Worm (Caenorhabditis elegans) whole organism, L4 larva: ENCODE measurements around the gene rpl-15.

Source experiments
- F26F4.8 ChIP-seq: fragments of 200-800 bp; sonication (Bioruptor generic); conservative IDR thresholded peaks from 2 replicates; pipeline ENCODE4 v1.3.6; 2022; ENCODE audit warnings: missing genetic modification characterization, missing compliant biosample characterization
- F44E2.7 ChIP-seq: fragments of 200-800 bp; sonication (Bioruptor generic); IDR thresholded peaks from 2 replicates; pipeline ENCODE4 v2.1.2; 2022; ENCODE audit warnings: missing genetic modification characterization, missing compliant biosample characterization
- T20F7.1 ChIP-seq: fragments of 200-800 bp; sonication (Bioruptor generic); optimal IDR thresholded peaks from 2 replicates; lab custom pipeline; 2018; ENCODE audit warnings: mild to moderate bottlenecking, missing genetic modification characterization, missing compliant biosample characterization
- T26A8.4 ChIP-seq: fragments of 200-800 bp; sonication (Bioruptor generic); IDR thresholded peaks from 2 replicates; pipeline ENCODE4 v1.3.6; 2022; ENCODE audit warnings: missing genetic modification characterization, missing compliant biosample characterization
- Y5F2A.4 ChIP-seq: fragments of 200-800 bp; sonication (Bioruptor generic); optimal IDR thresholded peaks from 2 replicates; lab custom pipeline; 2018; ENCODE audit warnings: mild to moderate bottlenecking, missing genetic modification characterization, missing compliant biosample characterization
- aha-1 ChIP-seq: fragments of 150-350 bp; peaks from one replicate; lab custom pipeline; 2014; ENCODE audit warnings: missing biosample characterization, missing genetic modification characterization
- ama-1 ChIP-seq: fragments of 150-350 bp; optimal IDR thresholded peaks from 2 replicates; lab custom pipeline; 2014; ENCODE audit warnings: inconsistent platforms, mixed read lengths
- ceh-20 ChIP-seq: fragments of 200-800 bp; sonication (Bioruptor generic); IDR thresholded peaks from 2 replicates; pipeline ENCODE4 v1.3.6; 2022; ENCODE audit warnings: missing genetic modification reagents, missing genetic modification characterization, missing compliant biosample characterization
- ceh-32 ChIP-seq: sonication (generic microtip); optimal IDR thresholded peaks from 2 replicates; lab custom pipeline; 2016; ENCODE audit warnings: mild to moderate bottlenecking, missing genetic modification characterization, missing compliant biosample characterization; ENCODE audit not compliant: poor library complexity
- ceh-44 ChIP-seq: fragments of 200-800 bp; sonication (Bioruptor generic); IDR thresholded peaks from 2 replicates; pipeline ENCODE4 v1.3.6; 2022; ENCODE audit warnings: missing genetic modification reagents, missing genetic modification characterization, missing compliant biosample characterization
- ceh-62 ChIP-seq: sonication (generic microtip); optimal IDR thresholded peaks from 2 replicates; lab custom pipeline; 2017; ENCODE audit warnings: missing biosample characterization, missing genetic modification characterization
- ceh-82 ChIP-seq: sonication (generic microtip); optimal IDR thresholded peaks from 2 replicates; lab custom pipeline; 2017; ENCODE audit warnings: missing biosample characterization, missing genetic modification characterization
- ces-1 ChIP-seq: fragments of 150-350 bp; sonication (generic microtip); optimal IDR thresholded peaks from 4 replicates; lab custom pipeline; 2014; ENCODE audit warnings: missing biosample characterization, missing genetic modification reagents, missing genetic modification characterization
- cey-2 ChIP-seq: sonication (generic microtip); optimal IDR thresholded peaks from 3 replicates; lab custom pipeline; 2017; ENCODE audit warnings: missing genetic modification characterization, mild to moderate bottlenecking, missing compliant biosample characterization, antibody characterized with exemption, borderline replicate concordance; ENCODE audit not compliant: insufficient read depth
- ctbp-1 ChIP-seq: fragments of 200-800 bp; sonication (Bioruptor generic); IDR thresholded peaks from 2 replicates; pipeline ENCODE4 v1.3.6; 2022; ENCODE audit warnings: missing genetic modification reagents, missing genetic modification characterization, missing compliant biosample characterization
- daf-12 ChIP-seq: fragments of 150-350 bp; optimal IDR thresholded peaks from 2 replicates; lab custom pipeline; 2014; ENCODE audit warnings: missing biosample characterization, missing genetic modification reagents, missing genetic modification characterization
- dmd-6 ChIP-seq: fragments of 200-800 bp; sonication (Bioruptor generic); IDR thresholded peaks from 2 replicates; pipeline ENCODE4 v1.3.6; 2022; ENCODE audit warnings: missing genetic modification reagents, missing genetic modification characterization, missing compliant biosample characterization
- dmd-9 ChIP-seq: fragments of 200-800 bp; sonication (Bioruptor generic); IDR thresholded peaks from 2 replicates; pipeline ENCODE4 v1.3.6; 2022; ENCODE audit warnings: missing genetic modification reagents, missing genetic modification characterization, missing compliant biosample characterization
- hlh-11 ChIP-seq: fragments of 200-800 bp; sonication (Bioruptor generic); optimal IDR thresholded peaks from 2 replicates; lab custom pipeline; 2018; ENCODE audit warnings: mild to moderate bottlenecking, missing genetic modification characterization, missing compliant biosample characterization
- hmg-1.1 ChIP-seq: fragments of 200-800 bp; sonication (Bioruptor generic); IDR thresholded peaks from 2 replicates; pipeline ENCODE4 v1.3.6; 2022; ENCODE audit warnings: missing genetic modification reagents, missing genetic modification characterization, missing compliant biosample characterization
- lin-1 ChIP-seq: fragments of 200-800 bp; sonication (Bioruptor generic); IDR thresholded peaks from 2 replicates; pipeline ENCODE4 v1.3.6; 2022; ENCODE audit warnings: missing genetic modification reagents, missing genetic modification characterization, missing compliant biosample characterization
- lin-39 ChIP-seq: fragments of 150-350 bp; optimal IDR thresholded peaks from 2 replicates; lab custom pipeline; 2014; ENCODE audit warnings: missing biosample characterization, missing genetic modification reagents, missing genetic modification characterization
- lir-3 ChIP-seq: sonication (generic microtip); optimal IDR thresholded peaks from 2 replicates; lab custom pipeline; 2016; ENCODE audit warnings: mild to moderate bottlenecking, missing genetic modification characterization, missing compliant biosample characterization
- mdt-29 ChIP-seq: fragments of 200-800 bp; sonication (Bioruptor generic); IDR thresholded peaks from 2 replicates; pipeline ENCODE4 v1.3.6; 2022; ENCODE audit warnings: missing genetic modification reagents, missing genetic modification characterization, missing compliant biosample characterization
- mes-2 ChIP-seq: sonication (generic microtip); optimal IDR thresholded peaks from 2 replicates; lab custom pipeline; 2016; ENCODE audit warnings: missing genotype, mild to moderate bottlenecking, missing genetic modification characterization, missing compliant biosample characterization; ENCODE audit not compliant: poor library complexity, severe bottlenecking
- mxl-2 ChIP-seq: fragments of 200-800 bp; sonication (Bioruptor generic); conservative IDR thresholded peaks from 2 replicates; pipeline ENCODE4 v1.3.6; 2022; ENCODE audit warnings: missing genetic modification reagents, missing genetic modification characterization, missing compliant biosample characterization
- mxl-3 ChIP-seq: fragments of 200-800 bp; sonication (Bioruptor generic); optimal IDR thresholded peaks from 2 replicates; lab custom pipeline; 2018; ENCODE audit warnings: mild to moderate bottlenecking, missing genetic modification characterization, missing compliant biosample characterization
- nhr-10 ChIP-seq: fragments of 150-350 bp; optimal IDR thresholded peaks from 2 replicates; lab custom pipeline; 2014; ENCODE audit warnings: missing biosample characterization, missing genetic modification characterization
- nhr-11 ChIP-seq: fragments of 150-350 bp; optimal IDR thresholded peaks from 2 replicates; lab custom pipeline; 2014; ENCODE audit warnings: missing biosample characterization, missing genetic modification characterization
- nhr-237 ChIP-seq: sonication (generic microtip); optimal IDR thresholded peaks from 2 replicates; lab custom pipeline; 2017; ENCODE audit warnings: missing biosample characterization, missing genetic modification characterization
- nhr-25 ChIP-seq: sonication (generic microtip); optimal IDR thresholded peaks from 2 replicates; lab custom pipeline; 2017; ENCODE audit warnings: missing genetic modification characterization, mild to moderate bottlenecking, missing compliant biosample characterization, antibody characterized with exemption, moderate library complexity, borderline replicate concordance; ENCODE audit not compliant: insufficient read depth
- nhr-76 ChIP-seq: fragments of 150-350 bp; optimal IDR thresholded peaks from 2 replicates; lab custom pipeline; 2014; ENCODE audit warnings: missing biosample characterization, missing genetic modification characterization
- pha-4 ChIP-seq, 2 experiments: fragments of 150-350 bp in 1 of 2; fragments of 200-800 bp in 1 of 2; sonication (Bioruptor generic) in 1 of 2; IDR thresholded peaks in 1 of 2; optimal IDR thresholded peaks in 1 of 2; 2 replicates each; pipeline versions ENCODE4 v1.3.6 to Lab custom; 2014 to 2022; ENCODE audit warnings: missing genetic modification characterization in 2 of 2, missing genetic modification reagents in 2 of 2, missing biosample characterization in 1 of 2, missing compliant biosample characterization in 1 of 2
- rbr-2 ChIP-seq: sonication (generic microtip); optimal IDR thresholded peaks from 2 replicates; lab custom pipeline; 2016; ENCODE audit warnings: missing genotype, missing genetic modification characterization, missing compliant biosample characterization
- sdz-12 ChIP-seq: fragments of 200-800 bp; sonication (Bioruptor generic); optimal IDR thresholded peaks from 2 replicates; lab custom pipeline; 2018; ENCODE audit warnings: mild to moderate bottlenecking, missing genetic modification characterization, missing compliant biosample characterization
- snpc-1.2 ChIP-seq: fragments of 200-800 bp; sonication (Bioruptor generic); IDR thresholded peaks from 2 replicates; pipeline ENCODE4 v1.3.6; 2022; ENCODE audit warnings: missing genetic modification reagents, missing genetic modification characterization, missing compliant biosample characterization
- tag-97 ChIP-seq: fragments of 200-800 bp; sonication (Bioruptor generic); IDR thresholded peaks from 2 replicates; pipeline ENCODE4 v1.3.6; 2022; ENCODE audit warnings: missing genetic modification characterization, missing compliant biosample characterization
- unc-130 ChIP-seq: sonication (generic microtip); optimal IDR thresholded peaks from 2 replicates; lab custom pipeline; 2016; ENCODE audit warnings: missing genetic modification reagents, missing genetic modification characterization, missing compliant biosample characterization
- unc-62 ChIP-seq, 3 experiments: fragments of 150-350 bp in 1 of 3; sonication (generic microtip); optimal IDR thresholded peaks in 2 of 3; peaks in 1 of 3; 1 replicate in 1 of 3; 2 replicates in 2 of 3; lab custom pipeline; 2014 to 2017; ENCODE audit warnings: missing biosample characterization in 3 of 3, missing genetic modification characterization in 3 of 3, missing genetic modification reagents in 3 of 3, missing genotype in 1 of 3
- vab-7 ChIP-seq: fragments of 200-800 bp; sonication (Bioruptor generic); IDR thresholded peaks from 2 replicates; pipeline ENCODE4 v1.3.6; 2022; ENCODE audit warnings: missing genetic modification reagents, missing genetic modification characterization, missing compliant biosample characterization
- zfp-3 ChIP-seq: fragments of 200-800 bp; sonication (Bioruptor generic); conservative IDR thresholded peaks from 2 replicates; pipeline ENCODE4 v1.3.6; 2022; ENCODE audit warnings: missing genetic modification reagents, missing genetic modification characterization, missing compliant biosample characterization
- zip-11 ChIP-seq: fragments of 200-800 bp; sonication (Bioruptor generic); IDR thresholded peaks from 2 replicates; pipeline ENCODE4 v1.3.6; 2022; ENCODE audit warnings: missing genetic modification characterization, missing compliant biosample characterization
- ztf-11 ChIP-seq: fragments of 150-350 bp; optimal IDR thresholded peaks from 2 replicates; lab custom pipeline; 2014; ENCODE audit warnings: missing biosample characterization, missing genetic modification characterization

rpl-15 gene

ce11 chrIV:620324-620723 is 34.1 kb downstream of the rpl-15 start (continued):
- peak in 1 of 2 experiments; percentile 55 for TF ChIP-seq unc-62 (GFP tag; optimal IDR thresholded peaks at IDR 0.05 in 1 of 2; lab: Kevin White, UChicago)
- no peak for TF ChIP-seq unc-62 (tag; optimal IDR thresholded peaks at IDR 0.05; lab: Kevin White, UChicago)
- TF ChIP-seq dmd-9 (GFP tag; lab: Robert Waterston, UW) = peak; percentile 71
- peak; percentile 87 for TF ChIP-seq ctbp-1 (GFP tag; lab: Robert Waterston, UW)
- no peak for TF ChIP-seq daf-12 (tag; lab: Kevin White, UChicago)
- TF ChIP-seq T20F7.1 = no peak
- TF ChIP-seq snpc-1.2 (GFP tag; lab: Robert Waterston, UW) = peak; percentile 74
- TF ChIP-seq ceh-44 (GFP tag; lab: Robert Waterston, UW) = 0 out of 2 replicates have a peak, but pooled peaks have one; percentile 35
- peak; percentile 74 for TF ChIP-seq F26F4.8 (GFP tag; lab: Robert Waterston, UW)
- TF ChIP-seq sdz-12 = no peak
- TF ChIP-seq F44E2.7 (GFP tag; lab: Robert Waterston, UW) = peak; percentile 85; the same call in 1 of the 2 replicates
- TF ChIP-seq zip-11 (GFP tag; lab: Robert Waterston, UW) = no peak
- TF ChIP-seq mxl-2 = no peak
- 0 out of 2 replicates have a peak, but pooled peaks have one; percentile 37 for TF ChIP-seq zfp-3
- TF ChIP-seq ceh-62 (tag; lab: Kevin White, UChicago) = no peak
- TF ChIP-seq dmd-6 = peak; percentile 61
- TF ChIP-seq T26A8.4 (GFP tag; lab: Robert Waterston, UW) = peak; percentile 71; the same call in 1 of the 2 replicates
- no peak for TF ChIP-seq nhr-25
- TF ChIP-seq mes-2 = no peak
- peak; percentile 81 for TF ChIP-seq pha-4 (GFP tag; IDR thresholded peaks at IDR 0.05; lab: Robert Waterston, UW)
- TF ChIP-seq pha-4 (tag; optimal IDR thresholded peaks at IDR 0.05; lab: Kevin White, UChicago) = no peak
- TF ChIP-seq unc-130 (GFP tag; lab: Kevin White, UChicago) = peak; percentile 16
- TF ChIP-seq Y5F2A.4 (GFP tag; lab: Kevin White, UChicago) = no peak
- TF ChIP-seq vab-7 (GFP tag; lab: Robert Waterston, UW) = peak; percentile 65; the same call in 1 of the 2 replicates
- TF ChIP-seq tag-97 (GFP tag; lab: Robert Waterston, UW) = no peak
- TF ChIP-seq ces-1 (GFP tag; lab: Kevin White, UChicago) = no peak
- no peak for TF ChIP-seq nhr-10 (tag; lab: Kevin White, UChicago)
- TF ChIP-seq ceh-32 (tag; lab: Kevin White, UChicago) = no peak
- peak; percentile 65 for TF ChIP-seq rbr-2 (tag; lab: Kevin White, UChicago)
- no peak for TF ChIP-seq cey-2 (tag; lab: Kevin White, UChicago)
- peak; percentile 60; the same call in 1 of the 2 replicates for TF ChIP-seq lin-1 (GFP tag; lab: Robert Waterston, UW)
- peak; percentile 47 for TF ChIP-seq hlh-11
- no peak for TF ChIP-seq lin-39 (tag; lab: Kevin White, UChicago)
- TF ChIP-seq nhr-11 (tag; lab: Kevin White, UChicago) = no peak
- no peak for TF ChIP-seq nhr-76 (tag; lab: Kevin White, UChicago)

ce11 chrIV:619766-620165 is 34.6 kb downstream of the rpl-15 start:
- TF ChIP-seq lin-1 (GFP tag; lab: Robert Waterston, UW) (no peak), ama-1 (lab: Kevin White, UChicago) (no peak), lir-3 (tag; lab: Kevin White, UChicago) (no peak), ztf-11 (tag; lab: Kevin White, UChicago) (no peak), unc-62 (GFP tag; optimal IDR thresholded peaks at IDR 0.05 in 1 of 2; lab: Kevin White, UChicago) (peak in 1 of 2 experiments; percentile 67), unc-62 (tag; optimal IDR thresholded peaks at IDR 0.05; lab: Kevin White, UChicago) (no peak), sdz-12 (no peak)
- TF ChIP-seq, all 104 proteins: peak for 1

- no peak for TF ChIP-seq rbr-2 (tag; lab: Kevin White, UChicago)
- no peak for TF ChIP-seq ceh-20 (GFP tag; lab: Robert Waterston, UW)
- no peak for TF ChIP-seq hmg-1.1 (GFP tag; lab: Robert Waterston, UW)
- no peak for TF ChIP-seq mdt-29 (GFP tag; lab: Robert Waterston, UW)
- no peak for TF ChIP-seq vab-7 (GFP tag; lab: Robert Waterston, UW)
- TF ChIP-seq ceh-82 (tag; lab: Kevin White, UChicago) = no peak
- TF ChIP-seq mxl-3 = no peak
- TF ChIP-seq nhr-237 = no peak
- no peak for TF ChIP-seq lin-1 (GFP tag; lab: Robert Waterston, UW)
- TF ChIP-seq F26F4.8 (GFP tag; lab: Robert Waterston, UW) = no peak
- TF ChIP-seq nhr-11 (tag; lab: Kevin White, UChicago) = no peak
- TF ChIP-seq aha-1 (tag; lab: Kevin White, UChicago) = no peak
- no peak for TF ChIP-seq ceh-62 (tag; lab: Kevin White, UChicago)
Measured at ce11 chrIV:615244-615643, 39.1 kb downstream of the rpl-15 start, which contains the start of gene C18H7.1. C18H7.1 (plus strand) TSS chrIV:615544.
